Worm (Caenorhabditis elegans) whole organism, early embryonic: ENCODE measurements around the gene F58F12.4.

Source experiments
- B0310.2 ChIP-seq: sonication (generic microtip); optimal IDR thresholded peaks from 2 replicates; lab custom pipeline; 2016; ENCODE audit warnings: mild to moderate bottlenecking, missing genetic modification characterization, missing compliant biosample characterization
- F13C5.2 ChIP-seq: sonication (generic microtip); optimal IDR thresholded peaks from 2 replicates; lab custom pipeline; 2017; ENCODE audit warnings: mild to moderate bottlenecking, missing genetic modification characterization, inconsistent platforms, missing compliant biosample characterization
- ama-1 ChIP-seq: fragments of 150-350 bp; optimal IDR thresholded peaks from 2 replicates; lab custom pipeline; 2014
- ceh-13 ChIP-seq: fragments of 200-800 bp; sonication (Bioruptor generic); optimal IDR thresholded peaks from 2 replicates; lab custom pipeline; 2018; ENCODE audit warnings: mild to moderate bottlenecking, missing genetic modification characterization, missing compliant biosample characterization
- ceh-36 ChIP-seq: sonication (generic microtip); optimal IDR thresholded peaks from 2 replicates; lab custom pipeline; 2016; ENCODE audit warnings: missing genetic modification characterization, inconsistent platforms, missing compliant biosample characterization
- ets-7 ChIP-seq: sonication (generic microtip); optimal IDR thresholded peaks from 2 replicates; lab custom pipeline; 2016; ENCODE audit warnings: missing genotype, missing genetic modification characterization, missing compliant biosample characterization
- flt-1 ChIP-seq: fragments of 200-800 bp; sonication (Bioruptor generic); IDR thresholded peaks from 2 replicates; pipeline ENCODE4 v1.3.6; 2022; ENCODE audit warnings: missing genetic modification characterization, missing compliant biosample characterization
- hmbx-1 ChIP-seq: sonication (generic microtip); optimal IDR thresholded peaks from 2 replicates; lab custom pipeline; 2016; ENCODE audit warnings: mild to moderate bottlenecking, missing genetic modification characterization, missing compliant biosample characterization
- hmg-4 ChIP-seq: fragments of 200-800 bp; sonication (Bioruptor generic); optimal IDR thresholded peaks from 2 replicates; lab custom pipeline; 2018; ENCODE audit warnings: mild to moderate bottlenecking, missing genetic modification characterization, missing compliant biosample characterization
- hnd-1 ChIP-seq: sonication (generic microtip); optimal IDR thresholded peaks from 2 replicates; lab custom pipeline; 2016; ENCODE audit warnings: missing genetic modification characterization, missing compliant biosample characterization
- pes-1 ChIP-seq: fragments of 200-800 bp; sonication (Bioruptor generic); IDR thresholded peaks from 2 replicates; pipeline ENCODE4 v1.3.6; 2022; ENCODE audit warnings: missing genetic modification reagents, missing genetic modification characterization, missing compliant biosample characterization
- scrt-1 ChIP-seq: fragments of 200-800 bp; sonication (Bioruptor generic); IDR thresholded peaks from 2 replicates; pipeline ENCODE4 v1.3.6; 2022; ENCODE audit warnings: missing genetic modification characterization, missing compliant biosample characterization
- sea-1 ChIP-seq: fragments of 200-800 bp; sonication (Bioruptor generic); conservative IDR thresholded peaks from 2 replicates; pipeline ENCODE4 v1.3.6; 2022; ENCODE audit warnings: missing genetic modification characterization, missing compliant biosample characterization
- tbx-37 ChIP-seq: fragments of 200-800 bp; sonication (Bioruptor generic); conservative IDR thresholded peaks from 2 replicates; pipeline ENCODE4 v1.3.6; 2022; ENCODE audit warnings: missing genetic modification reagents, missing genetic modification characterization, missing compliant biosample characterization

Gene F58F12.4

ce11 chrII:6422812-6423211 lies 36.2 kb downstream of the F58F12.4 start, which contains the start of gene K03H9.3:
Gene K03H9.3 (plus strand): TSS chrII:6423112.
- TF ChIP-seq flt-1 (GFP tag; lab: Robert Waterston, UW) (no peak), hnd-1 (tag; lab: Kevin White, UChicago) (no peak), ceh-36 (tag; lab: Kevin White, UChicago) (no peak), hmg-4 (GFP tag; lab: Kevin White, UChicago) (no peak), ets-7 (tag; lab: Kevin White, UChicago) (no peak), B0310.2 (no peak)

DNA sequence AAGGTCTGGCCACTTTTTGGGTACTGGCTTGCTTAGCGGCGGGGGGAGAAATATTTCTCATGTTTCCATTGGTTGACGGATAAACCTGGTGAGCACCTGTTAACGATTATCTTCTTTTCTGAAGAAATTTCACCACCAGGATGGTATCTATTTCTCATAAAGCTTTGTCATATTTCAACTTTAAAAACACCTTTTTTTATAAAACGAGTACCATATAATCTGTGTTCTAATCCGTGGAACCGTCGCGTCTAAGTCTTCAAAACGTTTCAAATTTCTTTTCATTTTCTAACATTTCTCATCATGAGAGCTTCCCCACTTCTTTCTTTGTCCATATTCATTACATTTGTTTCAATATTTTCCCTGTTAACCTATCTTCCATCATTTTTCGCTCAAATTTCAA lies 39.4 kb downstream of the F58F12.4 start, which contains the start of gene col-75:
Gene col-75, plus strand, starts transcription at position 301 of the 400 bp plus-strand sequence.
- TF ChIP-seq hmbx-1 (tag; lab: Kevin White, UChicago) (no peak), flt-1 (GFP tag; lab: Robert Waterston, UW) (no peak), scrt-1 (GFP tag; lab: Robert Waterston, UW) (no peak), hmg-4 (GFP tag; lab: Kevin White, UChicago) (no peak), ceh-36 (tag; lab: Kevin White, UChicago) (no peak)

- TF ChIP-seq ama-1 (lab: Kevin White, UChicago) (no peak), hmg-4 (GFP tag; lab: Kevin White, UChicago) (no peak), ceh-13 (GFP tag; lab: Kevin White, UChicago) (no peak), hmbx-1 (tag; lab: Kevin White, UChicago) (no peak), scrt-1 (GFP tag; lab: Robert Waterston, UW) (no peak), ceh-36 (tag; lab: Kevin White, UChicago) (no peak), hnd-1 (tag; lab: Kevin White, UChicago) (no peak), pes-1 (no peak), sea-1 (no peak), tbx-37 (GFP tag; lab: Robert Waterston, UW) (no peak), F13C5.2 (tag; lab: Kevin White, UChicago) (no peak)
Measured at ce11 chrII:6436845-6437244, 50.3 kb downstream of the F58F12.4 start.
